Fruit fly (Drosophila melanogaster) whole organism, pupa: ENCODE data around the gene Ugt302C1.

Experiments
- CG10348 ChIP-seq: fragments of 200-800 bp; sonication (Bioruptor generic); IDR thresholded peaks from 2 replicates; pipeline ENCODE4 v1.3.6; 2022; ENCODE audit warnings: missing biosample characterization, missing genetic modification characterization
- CG12605 ChIP-seq: fragments of 200-800 bp; sonication (Bioruptor generic); IDR thresholded peaks from 2 replicates; pipeline ENCODE4 v1.3.6; 2022; ENCODE audit warnings: missing biosample characterization, missing genetic modification characterization
- CG14655 ChIP-seq: fragments of 200-800 bp; sonication (Bioruptor generic); optimal IDR thresholded peaks from 3 replicates; lab custom pipeline; 2017; ENCODE audit warnings: mild to moderate bottlenecking, missing biosample characterization, missing genetic modification reagents, missing genetic modification characterization
- CG34367 ChIP-seq: fragments of 200-800 bp; sonication (Bioruptor generic); optimal IDR thresholded peaks from 2 replicates; lab custom pipeline; 2018; ENCODE audit warnings: missing biosample characterization, mild to moderate bottlenecking, missing genetic modification characterization
- CG4496 ChIP-seq: fragments of 200-800 bp; sonication (Bioruptor generic); IDR thresholded peaks from 3 replicates; pipeline ENCODE4 v1.3.6; 2022; ENCODE audit warnings: missing biosample characterization, missing genetic modification characterization
- CG8159 ChIP-seq: fragments of 200-800 bp; sonication (Bioruptor generic); optimal IDR thresholded peaks from 3 replicates; lab custom pipeline; 2018; ENCODE audit warnings: missing biosample characterization, mild to moderate bottlenecking, missing genetic modification characterization, moderate library complexity
- D1 ChIP-seq: fragments of 200-800 bp; sonication (Bioruptor generic); optimal IDR thresholded peaks from 2 replicates; lab custom pipeline; 2018; ENCODE audit warnings: missing biosample characterization, mild to moderate bottlenecking, missing genetic modification characterization, moderate library complexity
- EcR ChIP-seq: fragments of 200-800 bp; sonication (Bioruptor generic); optimal IDR thresholded peaks from 3 replicates; lab custom pipeline; 2019; ENCODE audit warnings: missing biosample characterization, missing genetic modification characterization, mild to moderate bottlenecking, moderate library complexity, missing genetic modification reagents
- Pif1A ChIP-seq: fragments of 200-800 bp; sonication (Bioruptor generic); optimal IDR thresholded peaks from 3 replicates; lab custom pipeline; 2016; ENCODE audit warnings: missing biosample characterization, missing genetic modification characterization
- gl ChIP-seq: fragments of 200-800 bp; sonication (Bioruptor generic); optimal IDR thresholded peaks from 2 replicates; lab custom pipeline; 2018; ENCODE audit warnings: missing biosample characterization, mild to moderate bottlenecking, missing genetic modification characterization
- rn ChIP-seq: fragments of 200-800 bp; sonication (Bioruptor generic); IDR thresholded peaks from 2 replicates; pipeline ENCODE4 v1.3.6; 2022; ENCODE audit warnings: missing biosample characterization, missing genetic modification characterization

dm6 chr3R:11128116-11128626 is 28.7 kb upstream of the Ugt302C1 start, which contains the start of gene Ugt35C1:
- TF ChIP-seq Pif1A (GFP tag; lab: Kevin White, UChicago) (no peak), CG8159 (tag; lab: Kevin White, UChicago) (no peak), CG4496 (GFP tag; lab: Robert Waterston, UW) (no peak), gl (tag; lab: Kevin White, UChicago) (no peak), EcR (no peak), CG10348 (GFP tag; lab: Robert Waterston, UW) (no peak), CG14655 (GFP tag; lab: Kevin White, UChicago) (no peak), D1 (no peak), rn (GFP tag; lab: Robert Waterston, UW) (no peak), CG12605 (no peak), CG34367 (tag; lab: Kevin White, UChicago) (no peak)
